Worm (Caenorhabditis elegans) whole organism, L1 larva: ENCODE data around the gene F37A8.2.

Experiments
- fkh-10 ChIP-seq: sonication (generic microtip); optimal IDR thresholded peaks from 2 replicates; lab custom pipeline; 2017; ENCODE audit warnings: missing biosample characterization, missing genetic modification reagents, missing genetic modification characterization
- lin-39 ChIP-seq: fragments of 150-350 bp; optimal IDR thresholded peaks from 2 replicates; lab custom pipeline; 2014; ENCODE audit warnings: missing biosample characterization, missing genetic modification reagents, missing genetic modification characterization
- lir-3 ChIP-seq: sonication (generic microtip); optimal IDR thresholded peaks from 2 replicates; lab custom pipeline; 2016; ENCODE audit warnings: mild to moderate bottlenecking, missing genetic modification characterization, moderate library complexity, missing compliant biosample characterization; ENCODE audit not compliant: poor library complexity
- snpc-4 ChIP-seq: fragments of 150-350 bp; optimal IDR thresholded peaks from 2 replicates; lab custom pipeline; 2014; ENCODE audit warnings: missing biosample characterization, missing genetic modification characterization
- sup-37 ChIP-seq: fragments of 200-800 bp; sonication (Bioruptor generic); optimal IDR thresholded peaks from 2 replicates; lab custom pipeline; 2018; ENCODE audit warnings: mild to moderate bottlenecking, missing genetic modification characterization, missing compliant biosample characterization
- ztf-11 ChIP-seq, 2 experiments: sonication (generic microtip); optimal IDR thresholded peaks; 2 replicates each; lab custom pipeline; 2016 to 2017; ENCODE audit warnings: missing genetic modification characterization in 2 of 2, missing biosample characterization in 1 of 2, missing compliant biosample characterization in 1 of 2

DNA sequence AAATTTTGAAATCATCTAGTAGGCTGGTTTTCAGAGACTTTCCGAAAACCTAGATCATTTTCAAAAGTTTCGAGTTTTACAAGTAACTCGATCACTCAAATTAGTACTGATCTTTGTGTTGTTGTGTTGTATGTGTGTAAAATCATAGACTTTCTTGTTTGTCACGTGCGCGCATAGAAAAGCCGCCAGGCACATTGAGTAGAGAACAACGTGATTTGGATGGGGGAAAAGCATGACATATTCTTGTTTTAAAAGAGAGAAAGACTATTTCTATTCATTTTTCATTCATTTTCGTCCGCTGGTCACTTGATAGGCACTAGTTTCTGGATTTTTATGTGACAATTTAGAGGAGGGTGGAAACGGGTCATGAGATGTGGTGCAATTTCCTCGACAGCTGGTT lies 22.9 kb upstream of the F37A8.2 start:
- TF ChIP-seq lin-39 (tag; lab: Kevin White, UChicago) (no peak), lir-3 (tag; lab: Kevin White, UChicago) (peak; percentile 38), snpc-4 (tag; lab: Kevin White, UChicago) (no peak), fkh-10 (GFP tag; lab: Kevin White, UChicago) (no peak), sup-37 (GFP tag; lab: Kevin White, UChicago) (no peak), ztf-11 (tag; optimal IDR thresholded peaks at IDR 0.05; lab: Kevin White, UChicago) (peak in 1 of 2 experiments; percentile 8)
